Fruit fly (Drosophila melanogaster) whole organism: Measurements from ENCODE around the gene CG43658.

Experiments used
- Dll ChIP-seq: fragments of >200 bp; optimal IDR thresholded peaks from 2 replicates; lab custom pipeline; 2017
- EcR ChIP-seq, 2 experiments: fragments of >200 bp; optimal IDR thresholded peaks; 2 replicates each; lab custom pipeline; 2017; ENCODE audit warnings: missing biosample characterization in 2 of 2, missing genetic modification characterization in 2 of 2, missing genetic modification reagents in 2 of 2
- pan ChIP-seq: fragments of >200 bp; optimal IDR thresholded peaks from 2 replicates; lab custom pipeline; 2017
- psq ChIP-seq: fragments of >200 bp; optimal IDR thresholded peaks from 2 replicates; lab custom pipeline; 2017
- usp ChIP-seq: fragments of >200 bp; optimal IDR thresholded peaks from 2 replicates; lab custom pipeline; 2017; ENCODE audit warnings: missing biosample characterization, missing genetic modification characterization, mixed read lengths

DNA sequence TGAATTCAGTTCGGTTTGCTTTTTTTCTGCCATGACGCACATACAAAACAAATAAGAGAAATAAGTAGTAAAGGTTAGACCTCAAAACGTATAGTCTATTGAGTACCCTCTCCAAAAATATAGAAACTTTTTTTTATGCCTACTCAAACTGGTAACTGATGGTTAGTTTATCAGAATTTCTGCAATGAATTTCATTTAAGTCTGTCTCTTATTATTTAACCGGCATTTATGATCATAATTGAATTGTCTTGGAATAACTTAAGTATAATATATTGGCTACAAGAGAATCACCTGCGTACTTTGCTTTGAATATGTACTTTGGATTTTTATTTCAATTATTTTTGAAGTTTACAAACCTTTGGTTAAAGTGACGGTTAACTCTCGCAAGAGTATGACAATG lies 37.4 kb downstream of the CG43658 start:
- TF ChIP-seq EcR (GFP tag; optimal IDR thresholded peaks at IDR 0.05; lab: Kevin White, UChicago), result no peak
- no peak for TF ChIP-seq usp (GFP tag; lab: Kevin White, UChicago)
- no peak for TF ChIP-seq psq
- no peak for TF ChIP-seq Dll (lab: Kevin White, UChicago)
- no peak for TF ChIP-seq pan (lab: Kevin White, UChicago)
